Worm (Caenorhabditis elegans) whole organism, L1 larva: Measurements from ENCODE around the gene Y34B4A.4.

ENCODE experiments used
- aly-2 ChIP-seq: fragments of 150-350 bp; optimal IDR thresholded peaks from 2 replicates; lab custom pipeline; 2014; ENCODE audit warnings: missing biosample characterization, missing genetic modification characterization
- fkh-8 ChIP-seq: sonication (generic microtip); optimal IDR thresholded peaks from 2 replicates; lab custom pipeline; 2016; ENCODE audit warnings: mild to moderate bottlenecking, missing genetic modification characterization, missing compliant biosample characterization
- nhr-76 ChIP-seq: sonication (generic microtip); optimal IDR thresholded peaks from 2 replicates; lab custom pipeline; 2017; ENCODE audit warnings: missing biosample characterization, missing genetic modification characterization
- snpc-4 ChIP-seq: fragments of 150-350 bp; optimal IDR thresholded peaks from 2 replicates; lab custom pipeline; 2014; ENCODE audit warnings: missing biosample characterization, missing genetic modification characterization
- zag-1 ChIP-seq: fragments of 150-350 bp; optimal IDR thresholded peaks from 2 replicates; lab custom pipeline; 2014; ENCODE audit warnings: missing biosample characterization, missing genetic modification characterization

DNA sequence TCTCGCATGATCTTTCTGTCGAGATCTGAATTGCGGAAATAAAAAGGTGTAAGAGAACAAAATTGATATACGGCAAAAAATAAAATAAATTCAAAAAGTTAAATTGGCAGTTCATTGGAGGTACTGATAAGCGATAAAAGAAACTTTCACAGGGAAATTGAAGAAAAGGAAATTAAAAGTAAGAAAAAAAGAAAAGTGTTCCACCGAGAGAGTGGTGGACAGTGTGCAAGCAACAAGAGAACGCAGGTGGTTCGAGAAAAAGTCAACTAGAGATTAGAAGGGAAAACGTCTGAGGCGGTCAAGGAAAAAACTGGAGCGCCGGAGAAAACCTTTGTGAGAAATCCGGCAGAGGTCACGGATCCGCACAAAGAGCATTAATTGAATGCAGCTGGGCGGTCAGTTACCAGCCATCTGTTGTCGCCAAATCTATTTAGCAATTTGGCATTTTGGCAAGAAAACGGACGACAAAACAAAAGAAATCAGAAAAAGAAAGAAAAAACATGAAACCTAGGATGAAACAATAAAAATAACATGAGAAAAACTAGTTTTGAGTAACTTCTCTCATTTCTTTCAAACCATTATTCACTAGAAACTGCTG lies 20.6 kb upstream of the Y34B4A.4 start, which contains the start of gene mtm-5:
- TF ChIP-seq snpc-4 (tag; lab: Kevin White, UChicago) = no peak
- no peak for TF ChIP-seq nhr-76 (tag; lab: Kevin White, UChicago)
- no peak for TF ChIP-seq aly-2 (tag; lab: Kevin White, UChicago)
- no peak for TF ChIP-seq zag-1 (tag; lab: Kevin White, UChicago)
- no peak for TF ChIP-seq fkh-8 (tag; lab: Kevin White, UChicago)
